Worm (Caenorhabditis elegans) whole organism, mixed stage, embryonic: ENCODE results near the gene tsp-2.

Experiments
- ceh-43 ChIP-seq: fragments of 200-800 bp; sonication (Bioruptor generic); optimal IDR thresholded peaks from 2 replicates; lab custom pipeline; 2018; ENCODE audit warnings: mild to moderate bottlenecking, missing genetic modification characterization, moderate library complexity, missing compliant biosample characterization
- ces-1 ChIP-seq: fragments of 150-350 bp; optimal IDR thresholded peaks from 2 replicates; lab custom pipeline; 2014; ENCODE audit warnings: missing biosample characterization, missing genetic modification reagents, missing genetic modification characterization
- hlh-1 ChIP-seq: fragments of 150-350 bp; optimal IDR thresholded peaks from 2 replicates; lab custom pipeline; 2014; ENCODE audit warnings: missing biosample characterization, missing genetic modification reagents, missing genetic modification characterization
- nhr-12 ChIP-seq: fragments of 150-350 bp; optimal IDR thresholded peaks from 2 replicates; lab custom pipeline; 2014; ENCODE audit warnings: missing biosample characterization, missing genetic modification characterization
- nhr-237 ChIP-seq: fragments of 150-350 bp; optimal IDR thresholded peaks from 2 replicates; lab custom pipeline; 2014; ENCODE audit warnings: missing biosample characterization, missing genetic modification characterization
- pha-4 ChIP-seq: fragments of 150-350 bp; optimal IDR thresholded peaks from 2 replicates; lab custom pipeline; 2018; ENCODE audit warnings: missing biosample characterization, missing genetic modification reagents, missing genetic modification characterization

ce11 chrIII:8275871-8276270 is 38.1 kb upstream of the tsp-2 start, which contains the start of gene clec-160:
- TF ChIP-seq pha-4 (tag; lab: Kevin White, UChicago) (no peak), nhr-12 (tag; lab: Kevin White, UChicago) (no peak), nhr-237 (no peak), ceh-43 (GFP tag; lab: Kevin White, UChicago) (no peak), hlh-1 (no peak), ces-1 (GFP tag; lab: Kevin White, UChicago) (no peak)
